Fruit fly (Drosophila melanogaster) ovary, adult (tissue): ENCODE results near the gene CG12746.
A peak's percentile ranks its signal among the peaks of the same experiment; 100 is the strongest.

Experiments used
- CG17801 ChIP-seq: fragments of 200-800 bp; optimal IDR thresholded peaks from 2 replicates; lab custom pipeline; 2019; ENCODE audit warnings: missing biosample characterization, mild to moderate bottlenecking, missing genetic modification characterization, moderate library complexity; ENCODE audit not compliant: partially characterized antibody

CG12746 gene

dm6 chr3R:5564775-5565190 is at the start of gene CG12746, which contains the start of gene CG14671:
Gene CG12746, plus strand, starts transcription at chr3R:5564865.
Gene CG14671, minus strand, starts transcription at chr3R:5564815.
- TF ChIP-seq CG17801 (GFP tag; lab: Kevin White, UChicago) = no peak

dm6 chr3R:5516582-5517001 is 48.1 kb upstream of the CG12746 start:
- TF ChIP-seq CG17801 (GFP tag; lab: Kevin White, UChicago) = no peak

- TF ChIP-seq CG17801 (GFP tag; lab: Kevin White, UChicago) = peak; percentile 15
Observed at dm6 chr3R:5517002-5517875, 47.4 kb upstream of the CG12746 start, which contains the start of gene Itpr. Gene Itpr, plus strand, starts transcription at chr3R:5517117.

- TF ChIP-seq CG17801 (GFP tag; lab: Kevin White, UChicago) = no peak
Observed at dm6 chr3R:5517876-5518211, 46.8 kb upstream of the CG12746 start.

- no peak for TF ChIP-seq CG17801 (GFP tag; lab: Kevin White, UChicago)
Observed at dm6 chr3R:5518627-5519026, 46.0 kb upstream of the CG12746 start.

dm6 chr3R:5519789-5520188 is 44.9 kb upstream of the CG12746 start:
- TF ChIP-seq CG17801 (GFP tag; lab: Kevin White, UChicago) = no peak

dm6 chr3R:5520566-5520965 is 44.1 kb upstream of the CG12746 start:
- peak; percentile 58 for TF ChIP-seq CG17801 (GFP tag; lab: Kevin White, UChicago)

dm6 chr3R:5523070-5523637 is 41.5 kb upstream of the CG12746 start, which contains the start of the genes CG43845 and Nmdar1:
Gene CG43845, minus strand, starts transcription at chr3R:5523120.
Gene Nmdar1, minus strand, starts transcription at chr3R:5523328.
- no peak for TF ChIP-seq CG17801 (GFP tag; lab: Kevin White, UChicago)

dm6 chr3R:5524804-5525203 is 39.9 kb upstream of the CG12746 start:
- no peak for TF ChIP-seq CG17801 (GFP tag; lab: Kevin White, UChicago)

dm6 chr3R:5527563-5527962 is 37.1 kb upstream of the CG12746 start:
- TF ChIP-seq CG17801 (GFP tag; lab: Kevin White, UChicago) = no peak

- TF ChIP-seq CG17801 (GFP tag; lab: Kevin White, UChicago) = peak; percentile 31
Observed at dm6 chr3R:5547464-5547943, 17.2 kb upstream of the CG12746 start, which contains the start of gene CG2519. Gene CG2519, minus strand, starts transcription at chr3R:5547775.

dm6 chr3R:5550452-5550851 is 14.2 kb upstream of the CG12746 start:
- no peak for TF ChIP-seq CG17801 (GFP tag; lab: Kevin White, UChicago)

dm6 chr3R:5551068-5551467 is 13.6 kb upstream of the CG12746 start, which contains the start of gene mia:
Gene mia, minus strand, starts transcription at chr3R:5551168.
- TF ChIP-seq CG17801 (GFP tag; lab: Kevin White, UChicago) = no peak

- no peak for TF ChIP-seq CG17801 (GFP tag; lab: Kevin White, UChicago)
Observed at dm6 chr3R:5551593-5551992, 13.1 kb upstream of the CG12746 start.

dm6 chr3R:5554082-5554481 is 10.6 kb upstream of the CG12746 start, which contains the start of gene Pcmt:
Gene Pcmt, minus strand, starts transcription at chr3R:5554316.
- TF ChIP-seq CG17801 (GFP tag; lab: Kevin White, UChicago) = peak; percentile 30
